Fruit fly (Drosophila melanogaster) whole organism, embryonic: ENCODE results near the gene CG13314.

ENCODE experiments used
- CG1792 ChIP-seq: fragments of 200-800 bp; sonication (Bioruptor generic); optimal IDR thresholded peaks from 2 replicates; lab custom pipeline; 2016; ENCODE audit warnings: missing biosample characterization, missing genetic modification characterization
- Sox100B ChIP-seq: fragments of 200-800 bp; sonication (Bioruptor generic); optimal IDR thresholded peaks from 3 replicates; lab custom pipeline; 2018; ENCODE audit warnings: missing biosample characterization, mild to moderate bottlenecking, missing genetic modification characterization
- Xbp1 ChIP-seq: fragments of 200-800 bp; sonication (Bioruptor generic); optimal IDR thresholded peaks from 3 replicates; lab custom pipeline; 2016; ENCODE audit warnings: missing biosample characterization, mild to moderate bottlenecking, missing genetic modification characterization
- ap ChIP-seq: fragments of 200-800 bp; sonication (Bioruptor generic); IDR thresholded peaks from 2 replicates; pipeline ENCODE4 v1.3.6; 2022; ENCODE audit warnings: missing biosample characterization, missing genetic modification characterization
- bigmax ChIP-seq: fragments of 200-800 bp; sonication (Bioruptor generic); optimal IDR thresholded peaks from 2 replicates; lab custom pipeline; 2018; ENCODE audit warnings: missing biosample characterization, mild to moderate bottlenecking, missing genetic modification characterization
- cad ChIP-seq: fragments of >200 bp; optimal IDR thresholded peaks from 2 replicates; lab custom pipeline; 2017; ENCODE audit warnings: missing biosample characterization, missing genetic modification characterization
- cas ChIP-seq: fragments of 200-800 bp; sonication (Bioruptor generic); IDR thresholded peaks from 2 replicates; pipeline ENCODE4 v1.3.6; 2022; ENCODE audit warnings: missing biosample characterization, missing genetic modification characterization

dm6 chr3L:8966324-8967011 lies 15.1 kb upstream of the CG13314 start, which contains the start of the genes CG5653 and CG5021:
- TF ChIP-seq ap (no peak), Sox100B (no peak), bigmax (GFP tag; lab: Kevin White, UChicago) (no peak), CG1792 (GFP tag; lab: Kevin White, UChicago) (no peak), cad (GFP tag; lab: Kevin White, UChicago) (no peak), Xbp1 (GFP tag; lab: Kevin White, UChicago) (no peak), cas (GFP tag; lab: Robert Waterston, UW) (no peak)
